Worm (Caenorhabditis elegans): Measurements from ENCODE around the gene zipt-2.2.
A peak's percentile ranks its signal among the peaks of the same experiment; 100 is the strongest.

zipt-2.2 gene

DNA sequence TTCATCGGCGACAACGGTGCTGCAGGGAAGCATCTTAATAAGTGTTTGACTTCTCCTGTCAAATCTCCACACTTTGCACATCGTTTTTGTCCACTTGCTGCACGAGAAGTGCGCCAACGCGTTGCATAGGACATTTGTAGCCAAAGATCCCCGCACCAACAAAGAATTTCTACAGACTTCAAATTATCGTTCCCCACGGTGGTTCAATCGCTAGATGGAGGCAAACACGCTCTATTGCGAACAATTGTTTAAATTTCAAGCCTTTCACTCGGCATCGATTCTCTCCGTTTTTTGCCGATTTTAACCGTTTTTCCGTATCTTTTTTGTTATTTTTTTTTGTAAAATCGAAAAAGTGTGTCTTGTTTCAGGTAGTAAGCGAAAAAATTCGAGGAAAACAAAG is 55.1 kb downstream of the zipt-2.2 start:
- TF ChIP-seq efl-1 (optimal IDR thresholded peaks at IDR 0.05) (peak in 1 of 2 experiments; percentile 15), efl-1 (GFP tag; optimal IDR thresholded peaks at IDR 0.05 in 1 of 2) (peak in 1 of 2 experiments; percentile 63), vab-15 (tag; optimal IDR thresholded peaks at IDR 0.05) (peak; percentile 35), lsy-2 (tag; optimal IDR thresholded peaks at IDR 0.05) (peak in 1 of 2 experiments; percentile 36)
